Worm (Caenorhabditis elegans) whole organism, mixed stage, embryonic: Measurements from ENCODE around the gene F42F12.11.

Source experiments
- M03D4.4 ChIP-seq: sonication (generic microtip); optimal IDR thresholded peaks from 2 replicates; lab custom pipeline; 2017; ENCODE audit warnings: mild to moderate bottlenecking, missing genetic modification characterization, missing compliant biosample characterization
- bed-3 ChIP-seq: fragments of 200-800 bp; sonication (Bioruptor generic); optimal IDR thresholded peaks from 3 replicates; lab custom pipeline; 2018; ENCODE audit warnings: mild to moderate bottlenecking, missing genetic modification characterization, moderate library complexity, missing compliant biosample characterization
- ceh-39 ChIP-seq: fragments of 150-350 bp; optimal IDR thresholded peaks from 2 replicates; lab custom pipeline; 2014; ENCODE audit warnings: missing biosample characterization, missing genetic modification characterization
- ceh-43 ChIP-seq: fragments of 200-800 bp; sonication (Bioruptor generic); optimal IDR thresholded peaks from 2 replicates; lab custom pipeline; 2018; ENCODE audit warnings: mild to moderate bottlenecking, missing genetic modification characterization, moderate library complexity, missing compliant biosample characterization
- ceh-83 ChIP-seq: fragments of 200-800 bp; sonication (Bioruptor generic); optimal IDR thresholded peaks from 2 replicates; lab custom pipeline; 2018; ENCODE audit warnings: mild to moderate bottlenecking, missing genetic modification characterization, missing compliant biosample characterization
- ces-1 ChIP-seq: fragments of 150-350 bp; optimal IDR thresholded peaks from 2 replicates; lab custom pipeline; 2014; ENCODE audit warnings: missing biosample characterization, missing genetic modification reagents, missing genetic modification characterization
- cnd-1 ChIP-seq: fragments of 200-800 bp; sonication (Bioruptor generic); optimal IDR thresholded peaks from 2 replicates; lab custom pipeline; 2018; ENCODE audit warnings: mild to moderate bottlenecking, missing genetic modification characterization, missing compliant biosample characterization
- drap-1 ChIP-seq: fragments of 200-800 bp; sonication (Bioruptor generic); optimal IDR thresholded peaks from 3 replicates; lab custom pipeline; 2018; ENCODE audit warnings: mild to moderate bottlenecking, missing genetic modification characterization, missing compliant biosample characterization
- elt-3 ChIP-seq: fragments of 150-350 bp; optimal IDR thresholded peaks from 2 replicates; lab custom pipeline; 2014; ENCODE audit warnings: missing biosample characterization, missing genetic modification characterization
- flh-1 ChIP-seq: fragments of 200-800 bp; sonication (Bioruptor generic); optimal IDR thresholded peaks from 2 replicates; lab custom pipeline; 2018; ENCODE audit warnings: mild to moderate bottlenecking, missing genetic modification characterization, moderate library complexity, missing compliant biosample characterization
- ham-2 ChIP-seq: fragments of 200-800 bp; sonication (Bioruptor generic); optimal IDR thresholded peaks from 2 replicates; lab custom pipeline; 2018; ENCODE audit warnings: mild to moderate bottlenecking, missing genetic modification characterization, missing compliant biosample characterization
- hlh-1 ChIP-seq: fragments of 150-350 bp; optimal IDR thresholded peaks from 2 replicates; lab custom pipeline; 2014; ENCODE audit warnings: missing biosample characterization, missing genetic modification reagents, missing genetic modification characterization
- lin-13 ChIP-seq: fragments of 150-350 bp; optimal IDR thresholded peaks from 2 replicates; lab custom pipeline; 2014; ENCODE audit warnings: missing biosample characterization, missing genetic modification characterization
- lin-32 ChIP-seq: fragments of 200-800 bp; sonication (Bioruptor generic); optimal IDR thresholded peaks from 2 replicates; lab custom pipeline; 2018; ENCODE audit warnings: mild to moderate bottlenecking, missing genetic modification characterization, missing compliant biosample characterization
- lsy-2 ChIP-seq: fragments of 150-350 bp; optimal IDR thresholded peaks from 2 replicates; lab custom pipeline; 2014; ENCODE audit warnings: missing biosample characterization, missing genetic modification characterization
- mab-5 ChIP-seq: fragments of 150-350 bp; optimal IDR thresholded peaks from 2 replicates; lab custom pipeline; 2014; ENCODE audit warnings: missing biosample characterization, missing genetic modification characterization
- mls-2 ChIP-seq: sonication (generic microtip); optimal IDR thresholded peaks from 2 replicates; lab custom pipeline; 2016; ENCODE audit warnings: mild to moderate bottlenecking, missing genetic modification characterization, moderate library complexity, missing compliant biosample characterization
- nhr-12 ChIP-seq: fragments of 150-350 bp; optimal IDR thresholded peaks from 2 replicates; lab custom pipeline; 2014; ENCODE audit warnings: missing biosample characterization, missing genetic modification characterization
- nhr-2 ChIP-seq: fragments of 150-350 bp; optimal IDR thresholded peaks from 2 replicates; lab custom pipeline; 2014; ENCODE audit warnings: missing biosample characterization, missing genetic modification characterization
- nhr-76 ChIP-seq: sonication (generic microtip); optimal IDR thresholded peaks from 2 replicates; lab custom pipeline; 2017; ENCODE audit warnings: missing biosample characterization, missing genetic modification characterization
- pha-4 ChIP-seq: fragments of 150-350 bp; optimal IDR thresholded peaks from 2 replicates; lab custom pipeline; 2018; ENCODE audit warnings: missing biosample characterization, missing genetic modification reagents, missing genetic modification characterization
- sem-2 ChIP-seq: fragments of 200-800 bp; sonication (Bioruptor generic); optimal IDR thresholded peaks from 2 replicates; lab custom pipeline; 2018; ENCODE audit warnings: mild to moderate bottlenecking, missing genetic modification characterization, missing compliant biosample characterization
- snpc-4 ChIP-seq: fragments of 150-350 bp; optimal IDR thresholded peaks from 2 replicates; lab custom pipeline; 2014; ENCODE audit warnings: missing biosample characterization, missing genetic modification characterization
- sptf-1 ChIP-seq: sonication (generic microtip); optimal IDR thresholded peaks from 2 replicates; lab custom pipeline; 2017; ENCODE audit warnings: mild to moderate bottlenecking, missing genetic modification characterization, moderate library complexity, missing compliant biosample characterization
- tbx-8 ChIP-seq: fragments of 200-800 bp; sonication (Bioruptor generic); optimal IDR thresholded peaks from 2 replicates; lab custom pipeline; 2018; ENCODE audit warnings: mild to moderate bottlenecking, missing genetic modification characterization, moderate library complexity, missing compliant biosample characterization
- unc-120 ChIP-seq: sonication (generic microtip); optimal IDR thresholded peaks from 2 replicates; lab custom pipeline; 2017; ENCODE audit warnings: missing genetic modification characterization, missing compliant biosample characterization; ENCODE audit not compliant: poor library complexity, severe bottlenecking
- zip-8 ChIP-seq: fragments of 150-350 bp; optimal IDR thresholded peaks from 2 replicates; lab custom pipeline; 2014; ENCODE audit warnings: missing biosample characterization, missing genetic modification characterization
- ztf-11 ChIP-seq: fragments of 150-350 bp; optimal IDR thresholded peaks from 2 replicates; lab custom pipeline; 2014; ENCODE audit warnings: missing biosample characterization, missing genetic modification characterization

Gene F42F12.11

ce11 chrX:12347822-12348221 lies 993 bp downstream of the F42F12.11 start:
- TF ChIP-seq ceh-83 (GFP tag; lab: Kevin White, UChicago) (no peak), unc-120 (tag; lab: Kevin White, UChicago) (peak; percentile 23), M03D4.4 (tag; lab: Kevin White, UChicago) (peak; percentile 39), lsy-2 (tag; lab: Kevin White, UChicago) (no peak), flh-1 (GFP tag; lab: Kevin White, UChicago) (no peak), snpc-4 (tag; lab: Kevin White, UChicago) (no peak), drap-1 (GFP tag; lab: Kevin White, UChicago) (peak; percentile 13), ceh-43 (GFP tag; lab: Kevin White, UChicago) (no peak), lin-32 (no peak), mab-5 (tag; lab: Kevin White, UChicago) (no peak), ztf-11 (tag; lab: Kevin White, UChicago) (no peak)

ce11 chrX:12348329-12348728 lies 1.5 kb downstream of the F42F12.11 start, which contains the start of gene F42F12.14:
Gene F42F12.14 (plus strand): TSS chrX:12348629.
- TF ChIP-seq nhr-12 (no peak), nhr-2 (no peak), flh-1 (GFP tag; lab: Kevin White, UChicago) (no peak), mab-5 (tag; lab: Kevin White, UChicago) (no peak), mls-2 (tag; lab: Kevin White, UChicago) (no peak), ceh-39 (tag; lab: Kevin White, UChicago) (no peak), lin-13 (tag; lab: Kevin White, UChicago) (no peak), hlh-1 (no peak), drap-1 (GFP tag; lab: Kevin White, UChicago) (no peak)

ce11 chrX:12350207-12350606 lies 3.4 kb downstream of the F42F12.11 start, which contains the start of gene F42F12.3:
Gene F42F12.3 (plus strand): TSS chrX:12350578.
- TF ChIP-seq M03D4.4 (tag; lab: Kevin White, UChicago) (no peak), pha-4 (tag; lab: Kevin White, UChicago) (peak; percentile 3)

ce11 chrX:12352872-12353271 lies 6.0 kb downstream of the F42F12.11 start, which contains the start of gene F42F12.4:
Gene F42F12.4 (minus strand): TSS chrX:12352947.
- TF ChIP-seq ceh-43 (GFP tag; lab: Kevin White, UChicago), result no peak
- no peak for TF ChIP-seq lin-32
- TF ChIP-seq ces-1 (GFP tag; lab: Kevin White, UChicago), result no peak
- TF ChIP-seq zip-8 (tag; lab: Kevin White, UChicago), result no peak
- no peak for TF ChIP-seq sptf-1 (tag; lab: Kevin White, UChicago)
- no peak for TF ChIP-seq snpc-4 (tag; lab: Kevin White, UChicago)
- no peak for TF ChIP-seq mls-2 (tag; lab: Kevin White, UChicago)
- TF ChIP-seq nhr-12, result no peak
- no peak for TF ChIP-seq nhr-76 (tag; lab: Kevin White, UChicago)
- TF ChIP-seq tbx-8 (GFP tag; lab: Kevin White, UChicago), result no peak
- no peak for TF ChIP-seq M03D4.4 (tag; lab: Kevin White, UChicago)
- no peak for TF ChIP-seq sem-2 (GFP tag; lab: Kevin White, UChicago)

ce11 chrX:12356581-12356980 lies 9.8 kb downstream of the F42F12.11 start, which contains the start of gene nspc-12:
Gene nspc-12 (minus strand): TSS chrX:12356681.
- no peak for TF ChIP-seq snpc-4 (tag; lab: Kevin White, UChicago)
- TF ChIP-seq nhr-76 (tag; lab: Kevin White, UChicago), result no peak
- TF ChIP-seq sptf-1 (tag; lab: Kevin White, UChicago), result no peak

- TF ChIP-seq nhr-76 (tag; lab: Kevin White, UChicago), result no peak
- TF ChIP-seq unc-120 (tag; lab: Kevin White, UChicago), result no peak
- no peak for TF ChIP-seq ham-2 (GFP tag; lab: Kevin White, UChicago)
- no peak for TF ChIP-seq elt-3 (tag; lab: Kevin White, UChicago)
- TF ChIP-seq, all 35 proteins: peak for 0
These were observed 10.3 kb downstream of the F42F12.11 start, which contains the start of gene nspc-13 for ce11 chrX:12357127-12357526. Gene nspc-13 (plus strand): TSS chrX:12357427.

ce11 chrX:12358957-12359356 lies 12.1 kb downstream of the F42F12.11 start, which contains the start of gene nspc-14:
Gene nspc-14 (minus strand): TSS chrX:12359057.
- no peak for TF ChIP-seq ceh-43 (GFP tag; lab: Kevin White, UChicago)
- no peak for TF ChIP-seq cnd-1 (tag; lab: Kevin White, UChicago)
- TF ChIP-seq nhr-76 (tag; lab: Kevin White, UChicago), result no peak
- no peak for TF ChIP-seq sptf-1 (tag; lab: Kevin White, UChicago)
- TF ChIP-seq bed-3, result no peak
- TF ChIP-seq mls-2 (tag; lab: Kevin White, UChicago), result no peak
- no peak for TF ChIP-seq flh-1 (GFP tag; lab: Kevin White, UChicago)
